Worm (Caenorhabditis elegans): Measurements from ENCODE around the gene lim-6.

lim-6 gene

ce11 chrX:1051041-1051440 is 21.2 kb upstream of the lim-6 start:
- TF ChIP-seq ztf-23 (GFP tag; IDR thresholded peaks at IDR 0.05), result no peak
- no peak for TF ChIP-seq ztf-29 (GFP tag; IDR thresholded peaks at IDR 0.05)
- TF ChIP-seq flt-1 (GFP tag; IDR thresholded peaks at IDR 0.05), result no peak
- no peak for TF ChIP-seq cog-1 (tag; optimal IDR thresholded peaks at IDR 0.05)
- no peak for TF ChIP-seq klf-2 (GFP tag; conservative IDR thresholded peaks at IDR 0.05)
- TF ChIP-seq tab-1 (GFP tag; IDR thresholded peaks at IDR 0.05), result no peak
- no peak for TF ChIP-seq T22C8.4 (GFP tag; IDR thresholded peaks at IDR 0.05)

ce11 chrX:1052960-1053359 is 19.3 kb upstream of the lim-6 start:
- TF ChIP-seq ztf-23 (GFP tag; IDR thresholded peaks at IDR 0.05), result no peak
- TF ChIP-seq ztf-29 (GFP tag; IDR thresholded peaks at IDR 0.05), result no peak
- no peak for TF ChIP-seq tab-1 (GFP tag; IDR thresholded peaks at IDR 0.05)
- TF ChIP-seq flt-1 (GFP tag; IDR thresholded peaks at IDR 0.05), result no peak
- TF ChIP-seq cog-1 (tag; optimal IDR thresholded peaks at IDR 0.05), result no peak
- no peak for TF ChIP-seq klf-2 (GFP tag; conservative IDR thresholded peaks at IDR 0.05)
- no peak for TF ChIP-seq med-1 (GFP tag; optimal IDR thresholded peaks at IDR 0.05; ENCODE audit: insufficient read depth)
- no peak for TF ChIP-seq T22C8.4 (GFP tag; IDR thresholded peaks at IDR 0.05)
- TF ChIP-seq ref-1 (GFP tag; conservative IDR thresholded peaks at IDR 0.05), result no peak

ce11 chrX:1053929-1054328 is 18.3 kb upstream of the lim-6 start, which contains the start of gene ncs-3:
TSS of gene ncs-3 (plus strand) at chrX:1054081.
- TF ChIP-seq ref-1 (GFP tag; conservative IDR thresholded peaks at IDR 0.05) (no peak), ztf-23 (GFP tag; IDR thresholded peaks at IDR 0.05) (no peak), klf-2 (GFP tag; conservative IDR thresholded peaks at IDR 0.05) (no peak), cog-1 (tag; optimal IDR thresholded peaks at IDR 0.05) (no peak), flt-1 (GFP tag; IDR thresholded peaks at IDR 0.05) (no peak), ztf-29 (GFP tag; IDR thresholded peaks at IDR 0.05) (no peak), T22C8.4 (GFP tag; IDR thresholded peaks at IDR 0.05) (no peak), med-1 (GFP tag; optimal IDR thresholded peaks at IDR 0.05; ENCODE audit: insufficient read depth) (no peak), tab-1 (GFP tag; IDR thresholded peaks at IDR 0.05) (no peak)

- TF ChIP-seq ztf-29 (GFP tag; IDR thresholded peaks at IDR 0.05) (no peak), tab-1 (GFP tag; IDR thresholded peaks at IDR 0.05) (no peak)
Measured at ce11 chrX:1057821-1058377, 14.4 kb upstream of the lim-6 start.

- TF ChIP-seq ref-1 (GFP tag; conservative IDR thresholded peaks at IDR 0.05) (no peak), klf-2 (GFP tag; conservative IDR thresholded peaks at IDR 0.05) (no peak), flt-1 (GFP tag; IDR thresholded peaks at IDR 0.05) (no peak), cog-1 (tag; optimal IDR thresholded peaks at IDR 0.05) (no peak), T22C8.4 (GFP tag; IDR thresholded peaks at IDR 0.05) (no peak), med-1 (GFP tag; optimal IDR thresholded peaks at IDR 0.05; ENCODE audit: insufficient read depth) (no peak), ztf-29 (GFP tag; IDR thresholded peaks at IDR 0.05) (no peak), ztf-23 (GFP tag; IDR thresholded peaks at IDR 0.05) (no peak), tab-1 (GFP tag; IDR thresholded peaks at IDR 0.05) (no peak)
Measured at ce11 chrX:1060705-1061104, 11.5 kb upstream of the lim-6 start.

ce11 chrX:1062403-1063073 is 9.7 kb upstream of the lim-6 start, which contains the start of gene unc-1:
TSS of gene unc-1 (minus strand) at chrX:1062453.
- TF ChIP-seq ztf-29 (GFP tag; IDR thresholded peaks at IDR 0.05), result no peak
- 0 out of 2 replicates have a peak, but pooled peaks have one; percentile 6 for TF ChIP-seq klf-2 (GFP tag; conservative IDR thresholded peaks at IDR 0.05)

ce11 chrX:1064064-1064463 is 8.2 kb upstream of the lim-6 start:
- TF ChIP-seq med-1 (GFP tag; optimal IDR thresholded peaks at IDR 0.05; ENCODE audit: insufficient read depth), result no peak
- no peak for TF ChIP-seq ztf-29 (GFP tag; IDR thresholded peaks at IDR 0.05)
- TF ChIP-seq tab-1 (GFP tag; IDR thresholded peaks at IDR 0.05), result no peak
- TF ChIP-seq T22C8.4 (GFP tag; IDR thresholded peaks at IDR 0.05), result no peak
- no peak for TF ChIP-seq klf-2 (GFP tag; conservative IDR thresholded peaks at IDR 0.05)
- no peak for TF ChIP-seq flt-1 (GFP tag; IDR thresholded peaks at IDR 0.05)
- TF ChIP-seq cog-1 (tag; optimal IDR thresholded peaks at IDR 0.05), result no peak
- no peak for TF ChIP-seq ref-1 (GFP tag; conservative IDR thresholded peaks at IDR 0.05)
- TF ChIP-seq ztf-23 (GFP tag; IDR thresholded peaks at IDR 0.05), result no peak

- TF ChIP-seq klf-2 (GFP tag; conservative IDR thresholded peaks at IDR 0.05), result no peak
- no peak for TF ChIP-seq med-1 (GFP tag; optimal IDR thresholded peaks at IDR 0.05; ENCODE audit: insufficient read depth)
- TF ChIP-seq ztf-23 (GFP tag; IDR thresholded peaks at IDR 0.05), result no peak
- TF ChIP-seq T22C8.4 (GFP tag; IDR thresholded peaks at IDR 0.05), result no peak
- TF ChIP-seq ztf-29 (GFP tag; IDR thresholded peaks at IDR 0.05), result no peak
- no peak for TF ChIP-seq flt-1 (GFP tag; IDR thresholded peaks at IDR 0.05)
- TF ChIP-seq tab-1 (GFP tag; IDR thresholded peaks at IDR 0.05), result no peak
- TF ChIP-seq ref-1 (GFP tag; conservative IDR thresholded peaks at IDR 0.05), result no peak
- TF ChIP-seq cog-1 (tag; optimal IDR thresholded peaks at IDR 0.05), result no peak
Measured at ce11 chrX:1068986-1069385, 3.3 kb upstream of the lim-6 start, which contains the start of gene mksr-1. TSS of gene mksr-1 (minus strand) at chrX:1069129.

- TF ChIP-seq ztf-23 (GFP tag; IDR thresholded peaks at IDR 0.05), result 0 out of 2 replicates have a peak, but pooled peaks have one; percentile 43
Measured at ce11 chrX:1070585-1070984, 1.7 kb upstream of the lim-6 start.

ce11 chrX:1080549-1080948 is 8.3 kb downstream of the lim-6 start, which contains the start of gene pfn-3:
TSS of gene pfn-3 (minus strand) at chrX:1080649.
- TF ChIP-seq T22C8.4 (GFP tag; IDR thresholded peaks at IDR 0.05) (no peak), tab-1 (GFP tag; IDR thresholded peaks at IDR 0.05) (no peak), med-1 (GFP tag; optimal IDR thresholded peaks at IDR 0.05; ENCODE audit: insufficient read depth) (no peak), ztf-29 (GFP tag; IDR thresholded peaks at IDR 0.05) (no peak), flt-1 (GFP tag; IDR thresholded peaks at IDR 0.05) (no peak), cog-1 (tag; optimal IDR thresholded peaks at IDR 0.05) (no peak), klf-2 (GFP tag; conservative IDR thresholded peaks at IDR 0.05) (no peak), ref-1 (GFP tag; conservative IDR thresholded peaks at IDR 0.05) (no peak), ztf-23 (GFP tag; IDR thresholded peaks at IDR 0.05) (no peak)
